Fruit fly (Drosophila melanogaster) whole organism, embryonic: Measurements from ENCODE around the gene Lim3.

ENCODE experiments used
- Adf1 ChIP-seq: fragments of 200-800 bp; sonication (Bioruptor generic); IDR thresholded peaks from 2 replicates; pipeline ENCODE4 v1.3.6; 2022; ENCODE audit warnings: missing biosample characterization, missing genetic modification characterization
- Bgb ChIP-seq: fragments of 200-800 bp; sonication (Bioruptor generic); IDR thresholded peaks from 2 replicates; pipeline ENCODE4 v1.3.6; 2022; ENCODE audit warnings: missing biosample characterization, missing genetic modification characterization; ENCODE audit not compliant: partially characterized antibody
- CG12236 ChIP-seq: fragments of 200-800 bp; sonication (Bioruptor generic); optimal IDR thresholded peaks from 2 replicates; lab custom pipeline; 2016; ENCODE audit warnings: missing biosample characterization, missing genetic modification characterization
- CG13296 ChIP-seq: fragments of 200-800 bp; sonication (Bioruptor generic); optimal IDR thresholded peaks from 3 replicates; lab custom pipeline; 2018; ENCODE audit warnings: missing biosample characterization, mild to moderate bottlenecking, missing genetic modification characterization
- CG31365 ChIP-seq: fragments of 200-800 bp; sonication (Bioruptor generic); optimal IDR thresholded peaks from 2 replicates; lab custom pipeline; 2018; ENCODE audit warnings: missing biosample characterization, mild to moderate bottlenecking, missing genetic modification characterization
- CG34422 ChIP-seq: fragments of 200-800 bp; sonication (Bioruptor generic); IDR thresholded peaks from 3 replicates; pipeline ENCODE4 v1.3.6; 2022; ENCODE audit warnings: missing biosample characterization, missing genetic modification characterization
- CG42726 ChIP-seq: fragments of 200-800 bp; sonication (Bioruptor generic); IDR thresholded peaks from 2 replicates; pipeline ENCODE4 v1.3.6; 2022; ENCODE audit warnings: missing biosample characterization, missing genetic modification characterization; ENCODE audit not compliant: partially characterized antibody
- CG4282 ChIP-seq: fragments of 200-800 bp; sonication (Bioruptor generic); optimal IDR thresholded peaks from 2 replicates; lab custom pipeline; 2016; ENCODE audit warnings: missing biosample characterization, missing genetic modification characterization
- CG4328 ChIP-seq: fragments of 200-800 bp; sonication (Bioruptor generic); optimal IDR thresholded peaks from 3 replicates; lab custom pipeline; 2017; ENCODE audit warnings: missing biosample characterization, missing genetic modification reagents, missing genetic modification characterization
- CG43689 ChIP-seq: fragments of 200-800 bp; sonication (Bioruptor generic); IDR thresholded peaks from 2 replicates; pipeline ENCODE4 v1.3.6; 2022; ENCODE audit warnings: missing biosample characterization, missing genetic modification characterization
- CG4707 ChIP-seq: fragments of 200-800 bp; sonication (Bioruptor generic); optimal IDR thresholded peaks from 2 replicates; lab custom pipeline; 2018; ENCODE audit warnings: missing biosample characterization, mild to moderate bottlenecking, missing genetic modification characterization, moderate library complexity
- CG6689 ChIP-seq: fragments of 200-800 bp; sonication (Bioruptor generic); IDR thresholded peaks from 2 replicates; pipeline ENCODE4 v1.3.6; 2022; ENCODE audit warnings: missing biosample characterization, missing genetic modification characterization
- CG7271 ChIP-seq: fragments of 200-800 bp; sonication (Bioruptor generic); optimal IDR thresholded peaks from 2 replicates; lab custom pipeline; 2018; ENCODE audit warnings: missing biosample characterization, mild to moderate bottlenecking, missing genetic modification characterization, moderate library complexity
- CG8478 ChIP-seq: fragments of >200 bp; optimal IDR thresholded peaks from 2 replicates; lab custom pipeline; 2018
- CG9437 ChIP-seq: fragments of 200-800 bp; sonication (Bioruptor generic); optimal IDR thresholded peaks from 2 replicates; lab custom pipeline; 2018; ENCODE audit warnings: missing biosample characterization, mild to moderate bottlenecking, missing genetic modification characterization
- Dip2 ChIP-seq: fragments of 200-800 bp; sonication (Bioruptor generic); IDR thresholded peaks from 2 replicates; pipeline ENCODE4 v1.3.6; 2022; ENCODE audit warnings: missing biosample characterization, missing genetic modification characterization
- Dp ChIP-seq: fragments of 200-800 bp; sonication (Bioruptor generic); optimal IDR thresholded peaks from 2 replicates; lab custom pipeline; 2018; ENCODE audit warnings: missing biosample characterization, mild to moderate bottlenecking, missing genetic modification characterization, moderate library complexity
- Hmr ChIP-seq: fragments of 200-800 bp; sonication (Bioruptor generic); optimal IDR thresholded peaks from 3 replicates; lab custom pipeline; 2017; ENCODE audit warnings: mild to moderate bottlenecking, missing biosample characterization, missing genetic modification reagents, missing genetic modification characterization
- Lim3 ChIP-seq: fragments of 200-800 bp; sonication (Bioruptor generic); IDR thresholded peaks from 2 replicates; pipeline ENCODE4 v1.3.6; 2022; ENCODE audit warnings: missing biosample characterization, missing genetic modification characterization
- MESR4 ChIP-seq: fragments of 200-800 bp; sonication (Bioruptor generic); optimal IDR thresholded peaks from 2 replicates; lab custom pipeline; 2018; ENCODE audit warnings: missing biosample characterization, mild to moderate bottlenecking, missing genetic modification characterization, moderate library complexity
- MTF-1 ChIP-seq: fragments of 200-800 bp; sonication (Bioruptor generic); optimal IDR thresholded peaks from 2 replicates; lab custom pipeline; 2018; ENCODE audit warnings: missing biosample characterization, mild to moderate bottlenecking, missing genetic modification characterization, borderline replicate concordance
- Myb ChIP-seq: fragments of 200-800 bp; sonication (Bioruptor generic); optimal IDR thresholded peaks from 2 replicates; lab custom pipeline; 2016; ENCODE audit warnings: missing biosample characterization, missing genetic modification characterization
- Nf-YC ChIP-seq: fragments of 200-800 bp; optimal IDR thresholded peaks from 3 replicates; lab custom pipeline; 2019; ENCODE audit warnings: missing biosample characterization, mild to moderate bottlenecking, missing genetic modification characterization, moderate library complexity
- Opbp ChIP-seq: fragments of 200-800 bp; sonication (Bioruptor generic); IDR thresholded peaks from 3 replicates; pipeline ENCODE4 v1.3.6; 2022; ENCODE audit warnings: missing biosample characterization, missing genetic modification characterization; ENCODE audit not compliant: partially characterized antibody
- Pdp1 ChIP-seq, 2 experiments: fragments of 200-800 bp; sonication (Bioruptor generic); optimal IDR thresholded peaks; 3 replicates each; lab custom pipeline; 2016; ENCODE audit warnings: missing biosample characterization in 2 of 2, missing genetic modification characterization in 2 of 2, mild to moderate bottlenecking in 1 of 2, moderate library complexity in 1 of 2
- ato ChIP-seq: fragments of 200-800 bp; sonication (Bioruptor generic); IDR thresholded peaks from 2 replicates; pipeline ENCODE4 v1.3.6; 2022; ENCODE audit warnings: missing biosample characterization, missing genetic modification characterization; ENCODE audit not compliant: partially characterized antibody
- cad ChIP-seq: fragments of >200 bp; optimal IDR thresholded peaks from 2 replicates; lab custom pipeline; 2017; ENCODE audit warnings: missing biosample characterization, missing genetic modification characterization
- cg ChIP-seq: fragments of 200-800 bp; sonication (Bioruptor generic); optimal IDR thresholded peaks from 3 replicates; lab custom pipeline; 2019; ENCODE audit warnings: missing biosample characterization, mild to moderate bottlenecking, missing genetic modification characterization, moderate library complexity
- chinmo ChIP-seq: fragments of 200-800 bp; sonication (Bioruptor generic); IDR thresholded peaks from 4 replicates; pipeline ENCODE4 v1.3.6; 2022; ENCODE audit warnings: missing biosample characterization, missing genetic modification characterization; ENCODE audit not compliant: partially characterized antibody
- crol ChIP-seq: fragments of 200-800 bp; sonication (Bioruptor generic); IDR thresholded peaks from 2 replicates; pipeline ENCODE4 v1.3.6; 2022; ENCODE audit warnings: missing biosample characterization, missing genetic modification characterization
- crp ChIP-seq, 2 experiments: fragments of 200-800 bp; sonication (Bioruptor generic); optimal IDR thresholded peaks; 2 replicates in 1 of 2; 3 replicates in 1 of 2; lab custom pipeline; 2017; ENCODE audit warnings: missing biosample characterization in 2 of 2, missing genetic modification characterization in 2 of 2, mild to moderate bottlenecking in 1 of 2, moderate library complexity in 1 of 2
- eve ChIP-seq, 2 experiments: fragments of >200 bp; optimal IDR thresholded peaks; 2 replicates each; lab custom pipeline; 2017; ENCODE audit warnings: missing biosample characterization in 2 of 2, missing genetic modification characterization in 2 of 2
- fru ChIP-seq: fragments of >200 bp; optimal IDR thresholded peaks from 2 replicates; lab custom pipeline; 2017
- gsb ChIP-seq: fragments of 200-800 bp; sonication (Bioruptor generic); IDR thresholded peaks from 2 replicates; pipeline ENCODE4 v1.3.6; 2022; ENCODE audit warnings: missing biosample characterization, missing genetic modification characterization
- gt ChIP-seq: fragments of 200-800 bp; sonication (Bioruptor generic); IDR thresholded peaks from 2 replicates; pipeline ENCODE4 v1.3.6; 2022; ENCODE audit warnings: missing biosample characterization, missing genetic modification characterization
- ham ChIP-seq: fragments of 200-800 bp; sonication (Bioruptor generic); IDR thresholded peaks from 2 replicates; pipeline ENCODE4 v1.3.6; 2022; ENCODE audit warnings: missing biosample characterization, missing genetic modification characterization
- kni ChIP-seq: fragments of 200-800 bp; sonication (Bioruptor generic); optimal IDR thresholded peaks from 3 replicates; lab custom pipeline; 2017; ENCODE audit warnings: mild to moderate bottlenecking, missing biosample characterization, missing genetic modification reagents, missing genetic modification characterization
- mld ChIP-seq: fragments of 200-800 bp; sonication (Bioruptor generic); IDR thresholded peaks from 3 replicates; pipeline ENCODE4 v1.3.6; 2022; ENCODE audit warnings: missing biosample characterization, missing genetic modification characterization; ENCODE audit not compliant: partially characterized antibody
- nerfin-1 ChIP-seq: fragments of 200-800 bp; sonication (Bioruptor generic); optimal IDR thresholded peaks from 3 replicates; lab custom pipeline; 2019; ENCODE audit warnings: missing biosample characterization, mild to moderate bottlenecking, missing genetic modification characterization, moderate library complexity
- nerfin-2 ChIP-seq: fragments of 200-800 bp; sonication (Bioruptor generic); IDR thresholded peaks from 2 replicates; pipeline ENCODE4 v1.3.6; 2022; ENCODE audit warnings: missing biosample characterization, missing genetic modification characterization; ENCODE audit not compliant: partially characterized antibody
- p53 ChIP-seq: fragments of 200-800 bp; sonication (Bioruptor generic); optimal IDR thresholded peaks from 2 replicates; lab custom pipeline; 2016; ENCODE audit warnings: missing biosample characterization, missing genetic modification characterization
- run ChIP-seq: fragments of 200-800 bp; sonication (Bioruptor generic); optimal IDR thresholded peaks from 3 replicates; lab custom pipeline; 2018; ENCODE audit warnings: missing biosample characterization, mild to moderate bottlenecking, missing genetic modification characterization
- salm ChIP-seq: fragments of 200-800 bp; sonication (Bioruptor generic); optimal IDR thresholded peaks from 2 replicates; lab custom pipeline; 2018; ENCODE audit warnings: missing biosample characterization, mild to moderate bottlenecking, missing genetic modification characterization
- stwl ChIP-seq: fragments of 200-800 bp; sonication (Bioruptor generic); optimal IDR thresholded peaks from 3 replicates; lab custom pipeline; 2018; ENCODE audit warnings: missing biosample characterization, mild to moderate bottlenecking, missing genetic modification characterization, moderate library complexity
- zen ChIP-seq: fragments of 200-800 bp; sonication (Bioruptor generic); optimal IDR thresholded peaks from 3 replicates; lab custom pipeline; 2018; ENCODE audit warnings: missing biosample characterization, mild to moderate bottlenecking, missing genetic modification characterization, moderate library complexity

Lim3 gene

DNA sequence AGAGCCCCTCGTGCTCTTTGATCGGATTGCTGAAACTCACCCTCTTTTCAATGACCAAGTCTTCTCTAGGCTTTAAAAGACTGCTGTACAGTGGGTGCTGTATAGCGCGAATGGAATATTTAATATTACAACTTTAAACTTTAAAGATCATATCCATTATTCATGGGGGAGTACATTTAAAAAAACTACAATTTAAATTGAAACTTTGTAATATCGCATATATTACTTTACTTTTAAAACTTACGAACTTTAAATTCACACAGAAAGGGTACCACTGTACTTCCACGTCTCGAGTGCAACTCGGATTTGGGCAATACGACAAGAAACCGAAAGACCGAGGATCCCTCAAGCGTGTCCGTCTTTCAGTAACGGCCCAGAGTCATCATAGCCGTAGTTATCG is 49.3 kb downstream of the Lim3 start, which contains the start of gene Phlpp (continued):
- TF ChIP-seq gt (GFP tag; lab: Robert Waterston, UW), result no peak

DNA sequence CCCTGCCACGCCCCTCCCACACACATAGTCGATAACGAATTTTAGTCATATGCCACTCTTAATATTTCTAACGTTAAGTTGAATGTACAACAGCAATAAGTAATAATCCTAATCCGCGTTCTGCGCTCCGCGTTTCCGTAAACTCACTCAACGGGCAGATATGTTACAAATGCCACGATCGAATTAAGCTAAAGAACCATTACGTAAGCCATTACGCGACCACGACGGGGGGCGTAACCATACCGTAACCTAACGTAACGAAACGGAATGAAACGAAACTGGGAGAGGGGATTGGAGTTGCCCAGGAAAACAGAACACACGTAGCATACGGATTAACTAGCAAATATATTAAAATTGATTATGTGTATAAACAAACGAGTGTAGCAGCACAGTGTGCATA is 50.4 kb downstream of the Lim3 start:
- TF ChIP-seq Pdp1 (GFP tag; optimal IDR thresholded peaks at IDR 0.05; lab: Kevin White, UChicago), result peak in 1 of 2 experiments; percentile 61
- TF ChIP-seq mld, result peak; percentile 38; the same call in 1 of the 3 replicates
- TF ChIP-seq nerfin-1 (tag; lab: Kevin White, UChicago), result no peak
- TF ChIP-seq CG7271, result no peak
- TF ChIP-seq CG9437, result peak; percentile 95
- TF ChIP-seq crol (GFP tag; lab: Robert Waterston, UW), result no peak
- TF ChIP-seq Nf-YC (tag; lab: Kevin White, UChicago), result no peak
- no peak for TF ChIP-seq gsb (GFP tag; lab: Robert Waterston, UW)
- TF ChIP-seq CG4707 (GFP tag; lab: Kevin White, UChicago), result no peak

dm6 chr2L:19054516-19054887 is 53.7 kb downstream of the Lim3 start:
- TF ChIP-seq MESR4, result peak; percentile 18
- no peak for TF ChIP-seq run
- TF ChIP-seq CG4328 (GFP tag; lab: Kevin White, UChicago), result no peak
- TF ChIP-seq CG8478 (lab: Kevin White, UChicago), result peak; percentile 52
- peak; percentile 80 for TF ChIP-seq kni (GFP tag; lab: Kevin White, UChicago)
- no peak for TF ChIP-seq CG43689 (GFP tag; lab: Robert Waterston, UW)
- TF ChIP-seq Adf1 (GFP tag; lab: Robert Waterston, UW), result 0 out of 2 replicates have a peak, but pooled peaks have one; percentile 29
- TF ChIP-seq CG34422 (GFP tag; lab: Robert Waterston, UW), result 0 out of 3 replicates have a peak, but pooled peaks have one; percentile 30
- 0 out of 4 replicates have a peak, but pooled peaks have one; percentile 27 for TF ChIP-seq chinmo (GFP tag; lab: Robert Waterston, UW)
- TF ChIP-seq cg (GFP tag; lab: Kevin White, UChicago), result peak; percentile 78
- TF ChIP-seq fru (lab: Kevin White, UChicago), result peak; percentile 34
- TF ChIP-seq Lim3 (GFP tag; lab: Robert Waterston, UW), result 0 out of 2 replicates have a peak, but pooled peaks have one; percentile 5

dm6 chr2L:19053860-19054515 is 54.2 kb downstream of the Lim3 start, which contains the start of gene CG10492:
Gene CG10492, plus strand, starts transcription at chr2L:19054078.
- TF ChIP-seq CG13296 (GFP tag; lab: Kevin White, UChicago) (no peak), MTF-1 (peak; percentile 25), CG6689 (GFP tag; lab: Robert Waterston, UW) (no peak), p53 (no peak), CG12236 (GFP tag; lab: Kevin White, UChicago) (no peak), CG4282 (GFP tag; lab: Kevin White, UChicago) (no peak), crp (GFP tag; optimal IDR thresholded peaks at IDR 0.05; lab: Kevin White, UChicago) (no peak), salm (tag; lab: Kevin White, UChicago) (no peak), CG42726 (GFP tag; lab: Robert Waterston, UW) (0 out of 2 replicates have a peak, but pooled peaks have one; percentile 21), ham (GFP tag; lab: Robert Waterston, UW) (no peak), Hmr (GFP tag; lab: Kevin White, UChicago) (peak; percentile 19), CG31365 (tag; lab: Kevin White, UChicago) (no peak), eve (GFP tag; optimal IDR thresholded peaks at IDR 0.05; lab: Kevin White, UChicago) (no peak), nerfin-2 (GFP tag; lab: Robert Waterston, UW) (no peak), cad (no peak), fru (lab: Kevin White, UChicago) (peak; percentile 44), ato (no peak), zen (tag; lab: Kevin White, UChicago) (peak; percentile 14), Myb (GFP tag; lab: Kevin White, UChicago) (peak; percentile 53), Opbp (GFP tag; lab: Robert Waterston, UW) (peak; percentile 51; the same call in 1 of the 3 replicates), stwl (peak; percentile 51), Bgb (GFP tag; lab: Robert Waterston, UW) (peak; percentile 31; the same call in 1 of the 2 replicates), Dp (peak; percentile 93), Dip2 (no peak)
